Worm (Caenorhabditis elegans) whole organism, L3 larva: Measurements from ENCODE around the gene D1014.4.

Source experiments
- R02D3.7 ChIP-seq: fragments of 150-350 bp; optimal IDR thresholded peaks from 2 replicates; lab custom pipeline; 2014; ENCODE audit warnings: missing biosample characterization, missing genetic modification characterization
- ama-1 ChIP-seq: fragments of 150-350 bp; optimal IDR thresholded peaks from 2 replicates; lab custom pipeline; 2018
- fos-1 ChIP-seq: fragments of 150-350 bp; optimal IDR thresholded peaks from 2 replicates; lab custom pipeline; 2014; ENCODE audit warnings: missing biosample characterization, missing genetic modification characterization

DNA sequence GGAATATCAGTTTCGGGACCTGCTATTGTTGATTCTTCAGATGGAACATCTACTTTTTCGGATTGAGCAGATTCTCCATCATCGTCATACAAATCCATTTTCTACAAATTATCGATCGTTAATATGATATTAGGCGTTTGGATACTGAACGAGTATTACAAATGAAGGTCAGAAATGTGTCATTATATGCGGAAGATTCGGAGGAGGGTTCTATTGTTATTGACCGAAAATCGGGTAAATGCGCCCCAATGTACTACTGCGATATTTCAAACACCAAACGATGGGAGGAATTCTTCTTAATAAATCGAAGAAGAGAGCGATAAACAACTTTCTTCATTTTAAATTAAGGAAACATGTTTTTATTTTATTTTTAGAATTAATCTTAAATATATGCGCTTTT lies 3.8 kb upstream of the D1014.4 start, which contains the start of gene spr-1:
- TF ChIP-seq fos-1, result no peak
- no peak for TF ChIP-seq ama-1
- TF ChIP-seq R02D3.7 (tag; lab: Kevin White, UChicago), result no peak
